Worm (Caenorhabditis elegans) whole organism, young adult: ENCODE results near the gene C29F7.2.

ENCODE experiments used
- B0019.2 ChIP-seq: fragments of 200-800 bp; sonication (Bioruptor generic); conservative IDR thresholded peaks from 2 replicates; pipeline ENCODE4 v1.3.6; 2022; ENCODE audit warnings: missing genetic modification reagents, missing genetic modification characterization, missing compliant biosample characterization
- B0261.1 ChIP-seq: sonication (generic microtip); optimal IDR thresholded peaks from 2 replicates; lab custom pipeline; 2016; ENCODE audit warnings: mild to moderate bottlenecking, missing genetic modification characterization, moderate library complexity, missing compliant biosample characterization
- B0336.3 ChIP-seq: fragments of 200-800 bp; sonication (Bioruptor generic); IDR thresholded peaks from 2 replicates; pipeline ENCODE4 v1.3.6; 2022; ENCODE audit warnings: missing genetic modification characterization, missing compliant biosample characterization
- D2030.7 ChIP-seq: fragments of 200-800 bp; sonication (Bioruptor generic); IDR thresholded peaks from 2 replicates; pipeline ENCODE4 v1.3.6; 2022; ENCODE audit warnings: missing genetic modification reagents, missing genetic modification characterization, missing compliant biosample characterization
- F23B12.7 ChIP-seq: sonication (generic microtip); optimal IDR thresholded peaks from 2 replicates; lab custom pipeline; 2017; ENCODE audit warnings: missing genetic modification characterization, mild to moderate bottlenecking, missing compliant biosample characterization, antibody characterized with exemption, moderate library complexity; ENCODE audit not compliant: insufficient read depth
- F33H1.4 ChIP-seq: fragments of 200-800 bp; sonication (Bioruptor generic); IDR thresholded peaks from 2 replicates; pipeline ENCODE4 v1.3.6; 2022; ENCODE audit warnings: missing genetic modification reagents, missing genetic modification characterization, missing compliant biosample characterization
- F37B4.10 ChIP-seq: fragments of 200-800 bp; sonication (Bioruptor generic); IDR thresholded peaks from 2 replicates; pipeline ENCODE4 v1.3.6; 2022; ENCODE audit warnings: missing genetic modification characterization, missing compliant biosample characterization
- F52B5.7 ChIP-seq: sonication (generic microtip); optimal IDR thresholded peaks from 2 replicates; lab custom pipeline; 2016; ENCODE audit warnings: mild to moderate bottlenecking, missing genetic modification characterization, missing compliant biosample characterization
- F57C9.4 ChIP-seq: sonication (generic microtip); optimal IDR thresholded peaks from 2 replicates; lab custom pipeline; 2017; ENCODE audit warnings: mild to moderate bottlenecking, missing genetic modification characterization, missing compliant biosample characterization
- Y79H2A.3 ChIP-seq: fragments of 200-800 bp; sonication (Bioruptor generic); conservative IDR thresholded peaks from 2 replicates; pipeline ENCODE4 v1.3.6; 2022; ENCODE audit warnings: missing genetic modification reagents, missing genetic modification characterization, missing compliant biosample characterization
- ama-1 ChIP-seq, 3 experiments: fragments of 150-350 bp in 1 of 3; sonication (generic microtip) in 2 of 3; optimal IDR thresholded peaks; 2 replicates each; lab custom pipeline; 2014 to 2018; ENCODE audit warnings: missing biosample characterization in 2 of 3, missing genetic modification characterization in 2 of 3, missing genetic modification reagents in 2 of 3
- attf-5 ChIP-seq: fragments of 200-800 bp; sonication (Bioruptor generic); optimal IDR thresholded peaks from 2 replicates; lab custom pipeline; 2018; ENCODE audit warnings: mild to moderate bottlenecking, missing genetic modification characterization, missing compliant biosample characterization
- ccch-3 ChIP-seq: fragments of 200-800 bp; sonication (Bioruptor generic); optimal IDR thresholded peaks from 2 replicates; lab custom pipeline; 2018; ENCODE audit warnings: mild to moderate bottlenecking, missing genetic modification characterization, missing compliant biosample characterization
- cebp-1 ChIP-seq, 2 experiments: fragments of 200-800 bp in 1 of 2; sonication (Bioruptor generic) in 1 of 2; sonication (generic microtip) in 1 of 2; IDR thresholded peaks in 1 of 2; optimal IDR thresholded peaks in 1 of 2; 2 replicates each; pipeline versions ENCODE4 v1.3.6 to Lab custom; 2017 to 2022; ENCODE audit warnings: missing compliant biosample characterization in 2 of 2, missing genetic modification characterization in 2 of 2, mild to moderate bottlenecking in 1 of 2, missing genetic modification reagents in 1 of 2, moderate library complexity in 1 of 2
- ceh-79 ChIP-seq: sonication (generic microtip); optimal IDR thresholded peaks from 2 replicates; lab custom pipeline; 2017; ENCODE audit warnings: mild to moderate bottlenecking, missing genetic modification characterization, missing compliant biosample characterization
- die-1 ChIP-seq: sonication (generic microtip); optimal IDR thresholded peaks from 2 replicates; lab custom pipeline; 2016; ENCODE audit warnings: missing genotype, mild to moderate bottlenecking, missing genetic modification characterization, missing compliant biosample characterization
- dox-1 ChIP-seq: fragments of 200-800 bp; sonication (Bioruptor generic); IDR thresholded peaks from 2 replicates; pipeline ENCODE4 v1.3.6; 2022; ENCODE audit warnings: missing genetic modification reagents, missing genetic modification characterization, missing compliant biosample characterization
- dpff-1 ChIP-seq: sonication (generic microtip); optimal IDR thresholded peaks from 2 replicates; lab custom pipeline; 2017; ENCODE audit warnings: mild to moderate bottlenecking, missing genetic modification characterization, missing compliant biosample characterization
- egl-18 ChIP-seq: fragments of 200-800 bp; sonication (Bioruptor generic); IDR thresholded peaks from 2 replicates; pipeline ENCODE4 v1.3.6; 2022; ENCODE audit warnings: missing genetic modification reagents, missing genetic modification characterization, missing compliant biosample characterization
- egl-44 ChIP-seq: fragments of 200-800 bp; sonication (Bioruptor generic); IDR thresholded peaks from 2 replicates; pipeline ENCODE4 v1.3.6; 2022; ENCODE audit warnings: missing genetic modification reagents, missing genetic modification characterization, missing compliant biosample characterization
- egrh-3 ChIP-seq: fragments of 200-800 bp; sonication (Bioruptor generic); IDR thresholded peaks from 2 replicates; pipeline ENCODE4 v1.3.6; 2022; ENCODE audit warnings: missing genetic modification reagents, missing genetic modification characterization, missing compliant biosample characterization
- him-1 ChIP-seq: sonication (generic microtip); optimal IDR thresholded peaks from 2 replicates; lab custom pipeline; 2016; ENCODE audit warnings: missing genotype, missing genetic modification reagents, missing genetic modification characterization, missing compliant biosample characterization
- hmg-1.2 ChIP-seq: fragments of 200-800 bp; sonication (Bioruptor generic); IDR thresholded peaks from 2 replicates; pipeline ENCODE4 v1.3.6; 2022; ENCODE audit warnings: missing genetic modification reagents, missing genetic modification characterization, missing compliant biosample characterization
- let-607 ChIP-seq, 2 experiments: fragments of 200-800 bp in 1 of 2; sonication (Bioruptor generic) in 1 of 2; sonication (generic microtip) in 1 of 2; optimal IDR thresholded peaks; 2 replicates each; lab custom pipeline; 2016 to 2018; ENCODE audit warnings: mild to moderate bottlenecking in 2 of 2, missing compliant biosample characterization in 2 of 2, missing genetic modification characterization in 2 of 2, moderate library complexity in 2 of 2, missing genotype in 1 of 2
- lin-26 ChIP-seq: fragments of 200-800 bp; sonication (Bioruptor generic); IDR thresholded peaks from 2 replicates; pipeline ENCODE4 v1.3.6; 2022; ENCODE audit warnings: missing genetic modification reagents, missing genetic modification characterization, missing compliant biosample characterization
- lin-35 ChIP-seq, 3 experiments: fragments of 150-350 bp in 2 of 3; sonication (generic microtip) in 1 of 3; optimal IDR thresholded peaks; 2 replicates each; lab custom pipeline; 2014 to 2018; ENCODE audit warnings: missing biosample characterization in 3 of 3, missing genetic modification characterization in 3 of 3, missing genetic modification reagents in 3 of 3
- lin-40 ChIP-seq: sonication (generic microtip); optimal IDR thresholded peaks from 2 replicates; lab custom pipeline; 2016; ENCODE audit warnings: missing genetic modification characterization, mild to moderate bottlenecking, missing compliant biosample characterization, missing genotype, missing genetic modification reagents
- lsl-1 ChIP-seq: fragments of 200-800 bp; sonication (Bioruptor generic); optimal IDR thresholded peaks from 2 replicates; lab custom pipeline; 2018; ENCODE audit warnings: mild to moderate bottlenecking, missing genetic modification characterization, moderate library complexity, missing compliant biosample characterization
- lsy-27 ChIP-seq: sonication (generic microtip); optimal IDR thresholded peaks from 2 replicates; lab custom pipeline; 2017; ENCODE audit warnings: missing genetic modification characterization, mild to moderate bottlenecking, missing compliant biosample characterization, antibody characterized with exemption, missing genotype, borderline replicate concordance; ENCODE audit not compliant: insufficient read depth
- madf-10 ChIP-seq: sonication (generic microtip); optimal IDR thresholded peaks from 2 replicates; lab custom pipeline; 2016; ENCODE audit warnings: mild to moderate bottlenecking, missing genetic modification characterization, missing compliant biosample characterization
- mcd-1 ChIP-seq: fragments of 200-800 bp; sonication (Bioruptor generic); IDR thresholded peaks from 2 replicates; pipeline ENCODE4 v1.3.6; 2022; ENCODE audit warnings: missing genetic modification reagents, missing genetic modification characterization, missing compliant biosample characterization
- mxl-1 ChIP-seq: sonication (generic microtip); optimal IDR thresholded peaks from 2 replicates; lab custom pipeline; 2016; ENCODE audit warnings: missing genetic modification characterization, missing compliant biosample characterization
- nhr-90 ChIP-seq: sonication (generic microtip); optimal IDR thresholded peaks from 2 replicates; lab custom pipeline; 2016; ENCODE audit warnings: missing genotype, mild to moderate bottlenecking, missing genetic modification characterization, missing compliant biosample characterization
- rcor-1 ChIP-seq: fragments of 200-800 bp; sonication (Bioruptor generic); IDR thresholded peaks from 2 replicates; pipeline ENCODE4 v1.3.6; 2022; ENCODE audit warnings: missing genetic modification reagents, missing genetic modification characterization, missing compliant biosample characterization
- rec-8 ChIP-seq, 2 experiments: sonication (generic microtip); optimal IDR thresholded peaks; 2 replicates each; lab custom pipeline; 2016; ENCODE audit warnings: mild to moderate bottlenecking in 2 of 2, missing genetic modification characterization in 2 of 2, missing genetic modification reagents in 2 of 2, missing genotype in 2 of 2, missing biosample characterization in 1 of 2, missing compliant biosample characterization in 1 of 2, moderate library complexity in 1 of 2
- rpc-1 ChIP-seq, 2 experiments: fragments of 150-350 bp in 1 of 2; sonication (generic microtip) in 1 of 2; optimal IDR thresholded peaks; 2 replicates each; lab custom pipeline; 2014 to 2018; ENCODE audit warnings: missing biosample characterization in 1 of 2, missing genetic modification characterization in 1 of 2, missing genetic modification reagents in 1 of 2, missing genotype in 1 of 2
- snpc-1.3 ChIP-seq: sonication (generic microtip); optimal IDR thresholded peaks from 2 replicates; lab custom pipeline; 2017; ENCODE audit warnings: missing genetic modification characterization, mild to moderate bottlenecking, missing compliant biosample characterization, antibody characterized with exemption, moderate library complexity, missing genotype, missing genetic modification reagents; ENCODE audit not compliant: insufficient read depth
- snpc-3.4 ChIP-seq: sonication (generic microtip); optimal IDR thresholded peaks from 2 replicates; lab custom pipeline; 2017; ENCODE audit warnings: missing genetic modification characterization, mild to moderate bottlenecking, missing compliant biosample characterization, antibody characterized with exemption, moderate library complexity, missing genotype, missing genetic modification reagents
- snpc-4 ChIP-seq, 5 experiments: fragments of 150-350 bp in 1 of 5; sonication (generic microtip) in 4 of 5; optimal IDR thresholded peaks; 2 replicates each; lab custom pipeline; 2014 to 2018; ENCODE audit warnings: missing genetic modification characterization in 5 of 5, missing biosample characterization in 3 of 5, antibody characterized with exemption in 2 of 5, mild to moderate bottlenecking in 2 of 5, missing compliant biosample characterization in 2 of 5, missing genotype in 2 of 5, moderate library complexity in 2 of 5, missing genetic modification reagents in 1 of 5
- somi-1 ChIP-seq: fragments of 200-800 bp; sonication (Bioruptor generic); optimal IDR thresholded peaks from 2 replicates; lab custom pipeline; 2018; ENCODE audit warnings: mild to moderate bottlenecking, missing genetic modification characterization, missing compliant biosample characterization
- tbp1 ChIP-seq: fragments of 200-800 bp; sonication (Bioruptor generic); optimal IDR thresholded peaks from 2 replicates; lab custom pipeline; 2018; ENCODE audit warnings: mild to moderate bottlenecking, missing genetic modification characterization, missing compliant biosample characterization
- zim-3 ChIP-seq: sonication (generic microtip); optimal IDR thresholded peaks from 2 replicates; lab custom pipeline; 2017; ENCODE audit warnings: mild to moderate bottlenecking, missing genetic modification characterization, moderate library complexity, missing compliant biosample characterization
- ztf-28 ChIP-seq: fragments of 200-800 bp; sonication (Bioruptor generic); IDR thresholded peaks from 2 replicates; pipeline ENCODE4 v1.3.6; 2022; ENCODE audit warnings: missing genetic modification reagents, missing genetic modification characterization, missing compliant biosample characterization

C29F7.2 gene

ce11 chrX:13435790-13436472, 20.1 kb downstream of the C29F7.2 start, which contains the start of gene jmjd-3.3:
jmjd-3.3 (plus strand) TSS chrX:13436422.
- TF ChIP-seq let-607 (tag; optimal IDR thresholded peaks at IDR 0.05; lab: Kevin White, UChicago) (no peak), dox-1 (GFP tag; lab: Robert Waterston, UW) (no peak), him-1 (tag; lab: Kevin White, UChicago) (peak; percentile 2), D2030.7 (GFP tag; lab: Robert Waterston, UW) (peak; percentile 58; the same call in 1 of the 2 replicates), ama-1 (optimal IDR thresholded peaks at IDR 0.05; lab: Kevin White, UChicago) (no peak), ama-1 (GFP tag; optimal IDR thresholded peaks at IDR 0.05; lab: Kevin White, UChicago) (peak in 1 of 2 experiments; percentile 26), nhr-90 (tag; lab: Kevin White, UChicago) (no peak), rec-8 (tag; optimal IDR thresholded peaks at IDR 0.05; lab: Kevin White, UChicago) (no peak), attf-5 (no peak), egrh-3 (GFP tag; lab: Robert Waterston, UW) (no peak), rcor-1 (GFP tag; lab: Robert Waterston, UW) (no peak), F57C9.4 (no peak), B0261.1 (tag; lab: Kevin White, UChicago) (peak; percentile 61), rpc-1 (optimal IDR thresholded peaks at IDR 0.05; lab: Kevin White, UChicago) (peak; percentile 59), rpc-1 (tag; optimal IDR thresholded peaks at IDR 0.05; lab: Kevin White, UChicago) (peak; percentile 82), snpc-3.4 (tag; lab: Kevin White, UChicago) (peak; percentile 35), ztf-28 (no peak), B0336.3 (GFP tag; lab: Robert Waterston, UW) (no peak), dpff-1 (tag; lab: Kevin White, UChicago) (no peak), snpc-4 (GFP tag; optimal IDR thresholded peaks at IDR 0.05; lab: Kevin White, UChicago) (no peak), snpc-4 (tag; optimal IDR thresholded peaks at IDR 0.05; lab: Kevin White, UChicago) (peak in 1 of 4 experiments; percentile 47), die-1 (peak; percentile 20), F37B4.10 (GFP tag; lab: Robert Waterston, UW) (no peak), tbp1 (GFP tag; lab: Kevin White, UChicago) (peak; percentile 81), ccch-3 (GFP tag; lab: Kevin White, UChicago) (no peak), mcd-1 (GFP tag; lab: Robert Waterston, UW) (no peak), lin-26 (peak; percentile 44; the same call in 1 of the 2 replicates), B0019.2 (GFP tag; lab: Robert Waterston, UW) (no peak), snpc-1.3 (tag; lab: Kevin White, UChicago) (peak; percentile 22), lin-40 (tag; lab: Kevin White, UChicago) (no peak), egl-18 (GFP tag; lab: Robert Waterston, UW) (no peak), madf-10 (tag; lab: Kevin White, UChicago) (no peak), F23B12.7 (tag; lab: Kevin White, UChicago) (no peak), F33H1.4 (GFP tag; lab: Robert Waterston, UW) (no peak), Y79H2A.3 (GFP tag; lab: Robert Waterston, UW) (no peak)

- TF ChIP-seq hmg-1.2 (GFP tag; lab: Robert Waterston, UW) (peak; percentile 78), somi-1 (GFP tag; lab: Kevin White, UChicago) (no peak), dox-1 (GFP tag; lab: Robert Waterston, UW) (peak; percentile 90), zim-3 (tag; lab: Kevin White, UChicago) (peak; percentile 13), D2030.7 (GFP tag; lab: Robert Waterston, UW) (peak; percentile 83), mxl-1 (tag; lab: Kevin White, UChicago) (no peak), cebp-1 (GFP tag; IDR thresholded peaks at IDR 0.05; lab: Robert Waterston, UW) (0 out of 2 replicates have a peak, but pooled peaks have one; percentile 9), cebp-1 (tag; optimal IDR thresholded peaks at IDR 0.05; lab: Kevin White, UChicago) (no peak), lsl-1 (GFP tag; lab: Kevin White, UChicago) (no peak), egl-44 (GFP tag; lab: Robert Waterston, UW) (peak; percentile 54; the same call in 1 of the 2 replicates), F52B5.7 (no peak), lsy-27 (peak; percentile 31), ceh-79 (tag; lab: Kevin White, UChicago) (no peak), lin-35 (GFP tag; optimal IDR thresholded peaks at IDR 0.05; lab: Kevin White, UChicago) (peak in 1 of 3 experiments; percentile 42), him-1 (tag; lab: Kevin White, UChicago) (peak; percentile 79), F23B12.7 (tag; lab: Kevin White, UChicago) (peak; percentile 60)
Observed at ce11 chrX:13442446-13442845, 26.6 kb downstream of the C29F7.2 start.
